Worm (Caenorhabditis elegans) whole organism, mixed stage, embryonic: ENCODE data around the gene ZK1193.2.

Source experiments
- M03D4.4 ChIP-seq: sonication (generic microtip); optimal IDR thresholded peaks from 2 replicates; lab custom pipeline; 2017; ENCODE audit warnings: mild to moderate bottlenecking, missing genetic modification characterization, missing compliant biosample characterization
- blmp-1 ChIP-seq: fragments of 150-350 bp; optimal IDR thresholded peaks from 2 replicates; lab custom pipeline; 2014; ENCODE audit warnings: missing biosample characterization, missing genetic modification characterization
- ceh-43 ChIP-seq: fragments of 200-800 bp; sonication (Bioruptor generic); optimal IDR thresholded peaks from 2 replicates; lab custom pipeline; 2018; ENCODE audit warnings: mild to moderate bottlenecking, missing genetic modification characterization, moderate library complexity, missing compliant biosample characterization
- ceh-83 ChIP-seq: fragments of 200-800 bp; sonication (Bioruptor generic); optimal IDR thresholded peaks from 2 replicates; lab custom pipeline; 2018; ENCODE audit warnings: mild to moderate bottlenecking, missing genetic modification characterization, missing compliant biosample characterization
- ces-1 ChIP-seq: fragments of 150-350 bp; optimal IDR thresholded peaks from 2 replicates; lab custom pipeline; 2014; ENCODE audit warnings: missing biosample characterization, missing genetic modification reagents, missing genetic modification characterization
- cnd-1 ChIP-seq: fragments of 200-800 bp; sonication (Bioruptor generic); optimal IDR thresholded peaks from 2 replicates; lab custom pipeline; 2018; ENCODE audit warnings: mild to moderate bottlenecking, missing genetic modification characterization, missing compliant biosample characterization
- drap-1 ChIP-seq: fragments of 200-800 bp; sonication (Bioruptor generic); optimal IDR thresholded peaks from 3 replicates; lab custom pipeline; 2018; ENCODE audit warnings: mild to moderate bottlenecking, missing genetic modification characterization, missing compliant biosample characterization
- elt-1 ChIP-seq: sonication (generic microtip); optimal IDR thresholded peaks from 2 replicates; lab custom pipeline; 2017; ENCODE audit warnings: missing genetic modification characterization, mild to moderate bottlenecking, missing compliant biosample characterization, antibody characterized with exemption, moderate library complexity, borderline replicate concordance; ENCODE audit not compliant: insufficient read depth
- elt-3 ChIP-seq: fragments of 150-350 bp; optimal IDR thresholded peaks from 2 replicates; lab custom pipeline; 2014; ENCODE audit warnings: missing biosample characterization, missing genetic modification characterization
- flh-1 ChIP-seq: fragments of 200-800 bp; sonication (Bioruptor generic); optimal IDR thresholded peaks from 2 replicates; lab custom pipeline; 2018; ENCODE audit warnings: mild to moderate bottlenecking, missing genetic modification characterization, moderate library complexity, missing compliant biosample characterization
- ham-2 ChIP-seq: fragments of 200-800 bp; sonication (Bioruptor generic); optimal IDR thresholded peaks from 2 replicates; lab custom pipeline; 2018; ENCODE audit warnings: mild to moderate bottlenecking, missing genetic modification characterization, missing compliant biosample characterization
- hlh-1 ChIP-seq: fragments of 150-350 bp; optimal IDR thresholded peaks from 2 replicates; lab custom pipeline; 2014; ENCODE audit warnings: missing biosample characterization, missing genetic modification reagents, missing genetic modification characterization
- lin-13 ChIP-seq: fragments of 150-350 bp; optimal IDR thresholded peaks from 2 replicates; lab custom pipeline; 2014; ENCODE audit warnings: missing biosample characterization, missing genetic modification characterization
- lin-32 ChIP-seq: fragments of 200-800 bp; sonication (Bioruptor generic); optimal IDR thresholded peaks from 2 replicates; lab custom pipeline; 2018; ENCODE audit warnings: mild to moderate bottlenecking, missing genetic modification characterization, missing compliant biosample characterization
- lsy-2 ChIP-seq: fragments of 150-350 bp; optimal IDR thresholded peaks from 2 replicates; lab custom pipeline; 2014; ENCODE audit warnings: missing biosample characterization, missing genetic modification characterization
- mep-1 ChIP-seq: fragments of 150-350 bp; optimal IDR thresholded peaks from 2 replicates; lab custom pipeline; 2017; ENCODE audit warnings: missing biosample characterization, missing genetic modification reagents, missing genetic modification characterization, inconsistent platforms
- mls-2 ChIP-seq: sonication (generic microtip); optimal IDR thresholded peaks from 2 replicates; lab custom pipeline; 2016; ENCODE audit warnings: mild to moderate bottlenecking, missing genetic modification characterization, moderate library complexity, missing compliant biosample characterization
- nhr-12 ChIP-seq: fragments of 150-350 bp; optimal IDR thresholded peaks from 2 replicates; lab custom pipeline; 2014; ENCODE audit warnings: missing biosample characterization, missing genetic modification characterization
- nhr-2 ChIP-seq: fragments of 150-350 bp; optimal IDR thresholded peaks from 2 replicates; lab custom pipeline; 2014; ENCODE audit warnings: missing biosample characterization, missing genetic modification characterization
- nhr-237 ChIP-seq: fragments of 150-350 bp; optimal IDR thresholded peaks from 2 replicates; lab custom pipeline; 2014; ENCODE audit warnings: missing biosample characterization, missing genetic modification characterization
- nhr-28 ChIP-seq: fragments of 150-350 bp; optimal IDR thresholded peaks from 2 replicates; lab custom pipeline; 2014; ENCODE audit warnings: missing biosample characterization, missing genetic modification characterization
- pha-4 ChIP-seq: fragments of 150-350 bp; optimal IDR thresholded peaks from 2 replicates; lab custom pipeline; 2018; ENCODE audit warnings: missing biosample characterization, missing genetic modification reagents, missing genetic modification characterization
- sem-2 ChIP-seq: fragments of 200-800 bp; sonication (Bioruptor generic); optimal IDR thresholded peaks from 2 replicates; lab custom pipeline; 2018; ENCODE audit warnings: mild to moderate bottlenecking, missing genetic modification characterization, missing compliant biosample characterization
- snpc-4 ChIP-seq: fragments of 150-350 bp; optimal IDR thresholded peaks from 2 replicates; lab custom pipeline; 2014; ENCODE audit warnings: missing biosample characterization, missing genetic modification characterization
- sptf-1 ChIP-seq: sonication (generic microtip); optimal IDR thresholded peaks from 2 replicates; lab custom pipeline; 2017; ENCODE audit warnings: mild to moderate bottlenecking, missing genetic modification characterization, moderate library complexity, missing compliant biosample characterization
- tbx-8 ChIP-seq: fragments of 200-800 bp; sonication (Bioruptor generic); optimal IDR thresholded peaks from 2 replicates; lab custom pipeline; 2018; ENCODE audit warnings: mild to moderate bottlenecking, missing genetic modification characterization, moderate library complexity, missing compliant biosample characterization
- unc-120 ChIP-seq: sonication (generic microtip); optimal IDR thresholded peaks from 2 replicates; lab custom pipeline; 2017; ENCODE audit warnings: missing genetic modification characterization, missing compliant biosample characterization; ENCODE audit not compliant: poor library complexity, severe bottlenecking
- unc-39 ChIP-seq: fragments of 150-350 bp; optimal IDR thresholded peaks from 2 replicates; lab custom pipeline; 2014; ENCODE audit warnings: missing biosample characterization, missing genetic modification characterization
- unc-62 ChIP-seq: fragments of 150-350 bp; optimal IDR thresholded peaks from 2 replicates; lab custom pipeline; 2014; ENCODE audit warnings: missing biosample characterization, missing genetic modification reagents, missing genetic modification characterization
- zip-8 ChIP-seq: fragments of 150-350 bp; optimal IDR thresholded peaks from 2 replicates; lab custom pipeline; 2014; ENCODE audit warnings: missing biosample characterization, missing genetic modification characterization
- ztf-11 ChIP-seq: fragments of 150-350 bp; optimal IDR thresholded peaks from 2 replicates; lab custom pipeline; 2014; ENCODE audit warnings: missing biosample characterization, missing genetic modification characterization

ZK1193.2 gene

ce11 chrX:449820-450219, 24.4 kb upstream of the ZK1193.2 start, which contains the start of gene F52D1.2:
F52D1.2 (minus strand) TSS chrX:450212.
- TF ChIP-seq ceh-43 (GFP tag; lab: Kevin White, UChicago) (no peak), unc-39 (no peak)

- TF ChIP-seq lsy-2 (tag; lab: Kevin White, UChicago) (no peak), mls-2 (tag; lab: Kevin White, UChicago) (no peak)
Measured at ce11 chrX:440420-440819, 15.0 kb upstream of the ZK1193.2 start.

- TF ChIP-seq sem-2 (GFP tag; lab: Kevin White, UChicago), result no peak
- no peak for TF ChIP-seq nhr-12
- TF ChIP-seq hlh-1, result no peak
- no peak for TF ChIP-seq nhr-28 (tag; lab: Kevin White, UChicago)
- no peak for TF ChIP-seq sptf-1
- TF ChIP-seq elt-3 (tag; lab: Kevin White, UChicago), result no peak
- no peak for TF ChIP-seq zip-8 (tag; lab: Kevin White, UChicago)
- TF ChIP-seq tbx-8 (GFP tag; lab: Kevin White, UChicago), result no peak
- no peak for TF ChIP-seq nhr-2 (tag; lab: Kevin White, UChicago)
- TF ChIP-seq ztf-11 (tag; lab: Kevin White, UChicago), result no peak
- TF ChIP-seq snpc-4, result no peak
- no peak for TF ChIP-seq ham-2 (GFP tag; lab: Kevin White, UChicago)
- TF ChIP-seq ceh-43 (GFP tag; lab: Kevin White, UChicago), result no peak
- no peak for TF ChIP-seq unc-120 (tag; lab: Kevin White, UChicago)
- TF ChIP-seq, all 35 proteins: peak for 0
Measured at ce11 chrX:439031-439430, 13.6 kb upstream of the ZK1193.2 start.

ce11 chrX:438396-438795, 13.0 kb upstream of the ZK1193.2 start:
- TF ChIP-seq hlh-1 (no peak), unc-120 (tag; lab: Kevin White, UChicago) (no peak), lin-32 (no peak), ceh-83 (GFP tag; lab: Kevin White, UChicago) (no peak), mls-2 (tag; lab: Kevin White, UChicago) (no peak), elt-1 (no peak), nhr-2 (tag; lab: Kevin White, UChicago) (no peak), nhr-237 (tag; lab: Kevin White, UChicago) (no peak), ztf-11 (tag; lab: Kevin White, UChicago) (no peak)

ce11 chrX:433747-434146, 8.3 kb upstream of the ZK1193.2 start, which contains the start of gene dve-1:
dve-1 (minus strand) TSS chrX:433812.
- TF ChIP-seq snpc-4, result no peak
- peak; percentile 34 for TF ChIP-seq lsy-2 (tag; lab: Kevin White, UChicago)
- TF ChIP-seq ceh-83 (GFP tag; lab: Kevin White, UChicago), result peak; percentile 45
- no peak for TF ChIP-seq blmp-1 (tag; lab: Kevin White, UChicago)

- TF ChIP-seq lsy-2 (tag; lab: Kevin White, UChicago) (no peak), flh-1 (GFP tag; lab: Kevin White, UChicago) (no peak), cnd-1 (tag; lab: Kevin White, UChicago) (no peak), hlh-1 (no peak), unc-62 (GFP tag; lab: Kevin White, UChicago) (no peak), ceh-83 (GFP tag; lab: Kevin White, UChicago) (no peak), M03D4.4 (no peak), elt-1 (peak; percentile 1), lin-13 (no peak), ces-1 (no peak), nhr-237 (tag; lab: Kevin White, UChicago) (no peak), drap-1 (GFP tag; lab: Kevin White, UChicago) (no peak), unc-39 (no peak), mls-2 (tag; lab: Kevin White, UChicago) (no peak), mep-1 (no peak), blmp-1 (tag; lab: Kevin White, UChicago) (peak; percentile 87), sptf-1 (no peak), zip-8 (tag; lab: Kevin White, UChicago) (peak; percentile 0), pha-4 (tag; lab: Kevin White, UChicago) (no peak), ham-2 (GFP tag; lab: Kevin White, UChicago) (no peak), ztf-11 (tag; lab: Kevin White, UChicago) (no peak)
Measured at ce11 chrX:433029-433693, 7.7 kb upstream of the ZK1193.2 start.
